Worm (Caenorhabditis elegans): ENCODE results near the gene jmjd-3.1.

ce11 chrX:8536791-8537190 is 34.1 kb upstream of the jmjd-3.1 start, which contains the start of gene nspc-3:
- TF ChIP-seq ref-1 (GFP tag; conservative IDR thresholded peaks at IDR 0.05) (no peak), T22C8.4 (GFP tag; IDR thresholded peaks at IDR 0.05) (no peak), tab-1 (GFP tag; IDR thresholded peaks at IDR 0.05) (no peak), klf-2 (GFP tag; conservative IDR thresholded peaks at IDR 0.05) (no peak), ztf-29 (GFP tag; IDR thresholded peaks at IDR 0.05) (no peak), cog-1 (tag; optimal IDR thresholded peaks at IDR 0.05) (no peak), med-1 (GFP tag; optimal IDR thresholded peaks at IDR 0.05; ENCODE audit: insufficient read depth) (no peak), flt-1 (GFP tag; IDR thresholded peaks at IDR 0.05) (no peak)
